Fruit fly (Drosophila melanogaster) whole organism, larva: ENCODE measurements around the gene Muc30E.

Experiments used
- noc ChIP-seq: fragments of 200-800 bp; sonication (Bioruptor generic); optimal IDR thresholded peaks from 3 replicates; lab custom pipeline; 2019; ENCODE audit warnings: missing biosample characterization, mild to moderate bottlenecking, missing genetic modification characterization, moderate library complexity

The Muc30E gene

dm6 chr2L:9903028-9903427 lies at the start of gene Muc30E:
Gene Muc30E, minus strand, starts transcription at chr2L:9903128.
- no peak for TF ChIP-seq noc (tag; lab: Kevin White, UChicago)

- peak; percentile 80 for TF ChIP-seq noc (tag; lab: Kevin White, UChicago)
Measured at dm6 chr2L:9949178-9950062, 46.5 kb upstream of the Muc30E start.

dm6 chr2L:9948520-9948858 lies 45.6 kb upstream of the Muc30E start:
- no peak for TF ChIP-seq noc (tag; lab: Kevin White, UChicago)

dm6 chr2L:9947738-9948519 lies 45.0 kb upstream of the Muc30E start:
- peak; percentile 28 for TF ChIP-seq noc (tag; lab: Kevin White, UChicago)

- peak; percentile 56 for TF ChIP-seq noc (tag; lab: Kevin White, UChicago)
Measured at dm6 chr2L:9947265-9947664, 44.3 kb upstream of the Muc30E start, which contains the start of gene CG5853. Gene CG5853, minus strand, starts transcription at chr2L:9947648.

- no peak for TF ChIP-seq noc (tag; lab: Kevin White, UChicago)
Measured at dm6 chr2L:9946051-9946450, 43.1 kb upstream of the Muc30E start.

- TF ChIP-seq noc (tag; lab: Kevin White, UChicago), result no peak
Measured at dm6 chr2L:9945086-9945485, 42.2 kb upstream of the Muc30E start.

- peak; percentile 61 for TF ChIP-seq noc (tag; lab: Kevin White, UChicago)
Measured at dm6 chr2L:9943521-9943920, 40.6 kb upstream of the Muc30E start.

dm6 chr2L:9938631-9939256 lies 35.8 kb upstream of the Muc30E start, which contains the start of the genes Datp and CG4619:
Gene Datp, minus strand, starts transcription at chr2L:9938790.
Gene CG4619, plus strand, starts transcription at chr2L:9938863.
- TF ChIP-seq noc (tag; lab: Kevin White, UChicago), result peak; percentile 43

- TF ChIP-seq noc (tag; lab: Kevin White, UChicago), result no peak
Measured at dm6 chr2L:9937908-9938307, 35.0 kb upstream of the Muc30E start, which contains the start of gene Arglu1. Gene Arglu1, minus strand, starts transcription at chr2L:9938134.

dm6 chr2L:9933063-9933462 lies 30.1 kb upstream of the Muc30E start, which contains the start of gene Cpr30F:
Gene Cpr30F, minus strand, starts transcription at chr2L:9933163.
- TF ChIP-seq noc (tag; lab: Kevin White, UChicago), result no peak

- no peak for TF ChIP-seq noc (tag; lab: Kevin White, UChicago)
Measured at dm6 chr2L:9930280-9930679, 27.4 kb upstream of the Muc30E start, which contains the start of gene CG42367. Gene CG42367, plus strand, starts transcription at chr2L:9930580.

dm6 chr2L:9924765-9925164 lies 21.8 kb upstream of the Muc30E start, which contains the start of the genes TbCMF46 and CG42366:
Gene TbCMF46, minus strand, starts transcription at chr2L:9924865.
Gene CG42366, plus strand, starts transcription at chr2L:9925161.
- TF ChIP-seq noc (tag; lab: Kevin White, UChicago), result no peak

dm6 chr2L:9921401-9921800 lies 18.5 kb upstream of the Muc30E start, which contains the start of gene CG4592:
Gene CG4592, plus strand, starts transcription at chr2L:9921633.
- no peak for TF ChIP-seq noc (tag; lab: Kevin White, UChicago)

- TF ChIP-seq noc (tag; lab: Kevin White, UChicago), result no peak
Measured at dm6 chr2L:9919949-9920348, 17.0 kb upstream of the Muc30E start, which contains the start of gene CG4594. Gene CG4594, plus strand, starts transcription at chr2L:9920160.
